Worm (Caenorhabditis elegans) whole organism, L4 larva: ENCODE data around the gene Y39B6A.7.
"Not testable (repeated sequence)": the region's sequence is repeated elsewhere in the genome, so short reads cannot be mapped to it uniquely, and the experiment has no call there.

Experiments
- Y48G9A.11 ChIP-seq: fragments of 200-800 bp; sonication (Bioruptor generic); IDR thresholded peaks from 2 replicates; pipeline ENCODE4 v1.3.6; 2022; ENCODE audit warnings: missing genetic modification reagents, missing genetic modification characterization, missing compliant biosample characterization
- aha-1 ChIP-seq: fragments of 150-350 bp; peaks from one replicate; lab custom pipeline; 2014; ENCODE audit warnings: missing biosample characterization, missing genetic modification characterization
- ama-1 ChIP-seq: fragments of 150-350 bp; optimal IDR thresholded peaks from 2 replicates; lab custom pipeline; 2014; ENCODE audit warnings: inconsistent platforms, mixed read lengths
- attf-4 ChIP-seq: sonication (generic microtip); optimal IDR thresholded peaks from 3 replicates; lab custom pipeline; 2017; ENCODE audit warnings: missing biosample characterization, missing genetic modification characterization
- ceh-82 ChIP-seq: sonication (generic microtip); optimal IDR thresholded peaks from 2 replicates; lab custom pipeline; 2017; ENCODE audit warnings: missing biosample characterization, missing genetic modification characterization
- dpl-1 ChIP-seq: fragments of 150-350 bp; optimal IDR thresholded peaks from 2 replicates; lab custom pipeline; 2014; ENCODE audit warnings: missing biosample characterization, missing genetic modification reagents, missing genetic modification characterization
- lin-38 ChIP-seq: fragments of 200-800 bp; sonication (Bioruptor generic); IDR thresholded peaks from 2 replicates; pipeline ENCODE4 v1.3.6; 2022; ENCODE audit warnings: missing genetic modification reagents, missing genetic modification characterization, missing compliant biosample characterization
- mxl-2 ChIP-seq: fragments of 200-800 bp; sonication (Bioruptor generic); conservative IDR thresholded peaks from 2 replicates; pipeline ENCODE4 v1.3.6; 2022; ENCODE audit warnings: missing genetic modification reagents, missing genetic modification characterization, missing compliant biosample characterization
- nhr-102 ChIP-seq: sonication (generic microtip); optimal IDR thresholded peaks from 2 replicates; lab custom pipeline; 2016; ENCODE audit warnings: mild to moderate bottlenecking, missing genetic modification characterization, moderate library complexity, missing compliant biosample characterization
- nhr-6 ChIP-seq: fragments of 150-350 bp; optimal IDR thresholded peaks from 2 replicates; lab custom pipeline; 2014; ENCODE audit warnings: missing biosample characterization, missing genetic modification characterization
- nhr-77 ChIP-seq: fragments of 150-350 bp; optimal IDR thresholded peaks from 2 replicates; lab custom pipeline; 2014; ENCODE audit warnings: missing biosample characterization, missing genetic modification characterization
- skn-1 ChIP-seq: fragments of 150-350 bp; optimal IDR thresholded peaks from 2 replicates; lab custom pipeline; 2014; ENCODE audit warnings: missing biosample characterization, missing genetic modification characterization
- zag-1 ChIP-seq: fragments of 150-350 bp; optimal IDR thresholded peaks from 2 replicates; lab custom pipeline; 2014; ENCODE audit warnings: missing biosample characterization, missing genetic modification characterization
- ztf-11 ChIP-seq: fragments of 150-350 bp; optimal IDR thresholded peaks from 2 replicates; lab custom pipeline; 2014; ENCODE audit warnings: missing biosample characterization, missing genetic modification characterization

DNA sequence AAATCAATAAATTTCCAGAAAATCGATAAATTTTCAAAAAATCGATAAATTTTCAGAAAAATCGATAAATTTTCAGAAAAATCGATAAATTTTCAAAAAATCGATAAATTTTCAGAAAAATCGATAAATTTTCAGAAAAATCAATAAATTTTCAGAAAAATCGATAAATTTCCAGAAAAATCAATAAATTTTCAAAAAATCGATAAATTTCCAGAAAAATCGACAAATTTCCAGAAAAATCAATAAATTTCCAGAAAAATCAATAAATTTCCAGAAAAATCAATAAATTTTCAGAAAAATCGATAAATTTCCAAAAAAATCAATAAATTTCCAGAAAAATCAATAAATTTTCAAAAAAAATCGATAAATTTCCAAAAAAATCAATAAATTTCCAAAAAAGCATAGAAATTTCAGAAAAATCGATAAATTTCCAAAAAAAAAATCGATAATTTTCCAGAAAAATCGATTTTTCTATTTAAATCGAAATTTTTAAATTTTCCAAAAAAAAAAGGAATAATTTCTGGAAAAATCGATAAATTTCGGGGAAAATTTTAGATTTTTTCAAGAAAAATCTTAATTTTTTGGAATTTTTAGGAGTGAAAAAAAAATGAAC, 47.3 kb downstream of the Y39B6A.7 start, which contains the start of gene zhp-4:
- not testable (repeated sequence) for TF ChIP-seq nhr-6; ama-1 (lab: Kevin White, UChicago); zag-1 (tag; lab: Kevin White, UChicago); mxl-2 (GFP tag; lab: Robert Waterston, UW); nhr-77 (tag; lab: Kevin White, UChicago); Y48G9A.11 (GFP tag; lab: Robert Waterston, UW); aha-1 (tag; lab: Kevin White, UChicago); lin-38 (GFP tag; lab: Robert Waterston, UW); attf-4; nhr-102 (tag; lab: Kevin White, UChicago); ceh-82 (tag; lab: Kevin White, UChicago); skn-1 (tag; lab: Kevin White, UChicago); dpl-1 (GFP tag; lab: Kevin White, UChicago); ztf-11 (tag; lab: Kevin White, UChicago)
